Worm (Caenorhabditis elegans) whole organism, L1 larva: ENCODE results near the gene gcst-1.
"Not testable (repeated sequence)": the region's sequence is repeated elsewhere in the genome, so short reads cannot be mapped to it uniquely, and the experiment has no call there.

Experiments
- C16A3.4 ChIP-seq: fragments of 150-350 bp; optimal IDR thresholded peaks from 2 replicates; lab custom pipeline; 2014; ENCODE audit warnings: missing biosample characterization, missing genetic modification characterization
- C34B4.2 ChIP-seq: sonication (generic microtip); optimal IDR thresholded peaks from 2 replicates; lab custom pipeline; 2017; ENCODE audit warnings: mild to moderate bottlenecking, missing genetic modification characterization, missing compliant biosample characterization
- F16B12.6 ChIP-seq: fragments of 150-350 bp; optimal IDR thresholded peaks from 2 replicates; lab custom pipeline; 2014; ENCODE audit warnings: missing biosample characterization, missing genetic modification characterization
- alr-1 ChIP-seq: fragments of 200-800 bp; sonication (Bioruptor generic); optimal IDR thresholded peaks from 2 replicates; lab custom pipeline; 2018; ENCODE audit warnings: borderline replicate concordance, mild to moderate bottlenecking, missing genetic modification characterization, missing compliant biosample characterization
- aly-2 ChIP-seq: fragments of 150-350 bp; optimal IDR thresholded peaks from 2 replicates; lab custom pipeline; 2014; ENCODE audit warnings: missing biosample characterization, missing genetic modification characterization
- ama-1 ChIP-seq: fragments of 150-350 bp; optimal IDR thresholded peaks from 2 replicates; lab custom pipeline; 2014
- ceh-82 ChIP-seq, 3 experiments: fragments of 150-350 bp in 1 of 3; sonication (generic microtip) in 2 of 3; optimal IDR thresholded peaks; 2 replicates each; lab custom pipeline; 2014 to 2017; ENCODE audit warnings: missing biosample characterization in 3 of 3, missing genetic modification characterization in 3 of 3
- efl-1 ChIP-seq, 4 experiments: fragments of 150-350 bp; optimal IDR thresholded peaks in 3 of 4; peaks in 1 of 4; 1 replicate in 1 of 4; 2 replicates in 3 of 4; lab custom pipeline; 2014; ENCODE audit warnings: missing biosample characterization in 2 of 4, missing genetic modification characterization in 2 of 4, missing genetic modification reagents in 2 of 4
- elt-2 ChIP-seq: sonication (generic microtip); optimal IDR thresholded peaks from 2 replicates; lab custom pipeline; 2016; ENCODE audit warnings: missing genetic modification characterization, mild to moderate bottlenecking, inconsistent platforms, missing compliant biosample characterization, missing genetic modification reagents
- elt-3 ChIP-seq, 6 experiments: fragments of 150-350 bp in 1 of 6; sonication (generic microtip); optimal IDR thresholded peaks; 2 replicates each; lab custom pipeline; 2017 to 2018; ENCODE audit warnings: missing biosample characterization in 6 of 6, missing genetic modification characterization in 6 of 6, inconsistent platforms in 1 of 6
- fkh-10 ChIP-seq: sonication (generic microtip); optimal IDR thresholded peaks from 2 replicates; lab custom pipeline; 2017; ENCODE audit warnings: missing biosample characterization, missing genetic modification reagents, missing genetic modification characterization
- fkh-4 ChIP-seq: sonication (generic microtip); optimal IDR thresholded peaks from 2 replicates; lab custom pipeline; 2016; ENCODE audit warnings: missing compliant biosample characterization, missing genetic modification characterization, borderline replicate concordance
- grh-1 ChIP-seq: fragments of 200-800 bp; sonication (Bioruptor generic); IDR thresholded peaks from 2 replicates; pipeline ENCODE4 v1.3.6; 2022; ENCODE audit warnings: missing genetic modification reagents, missing genetic modification characterization, missing compliant biosample characterization
- hlh-17 ChIP-seq: fragments of 200-800 bp; sonication (Bioruptor generic); optimal IDR thresholded peaks from 2 replicates; lab custom pipeline; 2018; ENCODE audit warnings: missing genetic modification characterization, mild to moderate bottlenecking, missing compliant biosample characterization, moderate library complexity, borderline replicate concordance
- jun-1 ChIP-seq: fragments of 150-350 bp; optimal IDR thresholded peaks from 2 replicates; lab custom pipeline; 2014; ENCODE audit warnings: missing biosample characterization, missing genetic modification reagents, missing genetic modification characterization
- lin-35 ChIP-seq, 2 experiments: fragments of 150-350 bp; optimal IDR thresholded peaks; 2 replicates each; lab custom pipeline; 2014; ENCODE audit warnings: missing biosample characterization in 2 of 2, missing genetic modification characterization in 2 of 2, missing genetic modification reagents in 2 of 2
- lin-39 ChIP-seq: fragments of 150-350 bp; optimal IDR thresholded peaks from 2 replicates; lab custom pipeline; 2014; ENCODE audit warnings: missing biosample characterization, missing genetic modification reagents, missing genetic modification characterization
- mdl-1 ChIP-seq, 2 experiments: fragments of 150-350 bp; optimal IDR thresholded peaks; 2 replicates each; lab custom pipeline; 2014 to 2017; ENCODE audit warnings: missing biosample characterization in 2 of 2, missing genetic modification characterization in 2 of 2, inconsistent platforms in 1 of 2
- mep-1 ChIP-seq: fragments of 150-350 bp; optimal IDR thresholded peaks from 2 replicates; lab custom pipeline; 2014; ENCODE audit warnings: missing biosample characterization, missing genetic modification characterization
- nhr-11 ChIP-seq: fragments of 150-350 bp; optimal IDR thresholded peaks from 2 replicates; lab custom pipeline; 2014; ENCODE audit warnings: missing biosample characterization, missing genetic modification characterization
- nhr-12 ChIP-seq: sonication (generic microtip); optimal IDR thresholded peaks from 2 replicates; lab custom pipeline; 2017; ENCODE audit warnings: missing biosample characterization, missing genetic modification characterization
- nhr-47 ChIP-seq: sonication (generic microtip); optimal IDR thresholded peaks from 2 replicates; lab custom pipeline; 2016; ENCODE audit warnings: mild to moderate bottlenecking, missing genetic modification characterization, moderate library complexity, missing compliant biosample characterization
- nhr-71 ChIP-seq: sonication (generic microtip); optimal IDR thresholded peaks from 2 replicates; lab custom pipeline; 2016; ENCODE audit warnings: mild to moderate bottlenecking, missing genetic modification characterization, moderate library complexity, missing compliant biosample characterization
- nhr-85 ChIP-seq: sonication (generic microtip); peaks from one replicate; lab custom pipeline; 2016; ENCODE audit warnings: missing genetic modification characterization, inconsistent platforms, missing compliant biosample characterization
- nhr-90 ChIP-seq: sonication (generic microtip); optimal IDR thresholded peaks from 2 replicates; lab custom pipeline; 2016; ENCODE audit warnings: mild to moderate bottlenecking, missing genetic modification characterization, missing compliant biosample characterization; ENCODE audit not compliant: poor library complexity
- snpc-4 ChIP-seq: fragments of 150-350 bp; optimal IDR thresholded peaks from 2 replicates; lab custom pipeline; 2014; ENCODE audit warnings: missing biosample characterization, missing genetic modification characterization
- sox-4 ChIP-seq: sonication (generic microtip); optimal IDR thresholded peaks from 2 replicates; lab custom pipeline; 2016; ENCODE audit warnings: missing genetic modification characterization, missing compliant biosample characterization
- unc-130 ChIP-seq: fragments of 150-350 bp; optimal IDR thresholded peaks from 2 replicates; lab custom pipeline; 2017; ENCODE audit warnings: missing biosample characterization, missing genetic modification characterization, inconsistent platforms
- unc-86 ChIP-seq: sonication (generic microtip); optimal IDR thresholded peaks from 2 replicates; lab custom pipeline; 2016; ENCODE audit warnings: missing genetic modification characterization, missing compliant biosample characterization
- zip-4 ChIP-seq: fragments of 200-800 bp; sonication (Bioruptor generic); optimal IDR thresholded peaks from 2 replicates; lab custom pipeline; 2018; ENCODE audit warnings: mild to moderate bottlenecking, missing genetic modification characterization, moderate library complexity, missing compliant biosample characterization
- ztf-11 ChIP-seq, 2 experiments: sonication (generic microtip); optimal IDR thresholded peaks; 2 replicates each; lab custom pipeline; 2016 to 2017; ENCODE audit warnings: missing genetic modification characterization in 2 of 2, missing biosample characterization in 1 of 2, missing compliant biosample characterization in 1 of 2

gcst-1 gene

DNA sequence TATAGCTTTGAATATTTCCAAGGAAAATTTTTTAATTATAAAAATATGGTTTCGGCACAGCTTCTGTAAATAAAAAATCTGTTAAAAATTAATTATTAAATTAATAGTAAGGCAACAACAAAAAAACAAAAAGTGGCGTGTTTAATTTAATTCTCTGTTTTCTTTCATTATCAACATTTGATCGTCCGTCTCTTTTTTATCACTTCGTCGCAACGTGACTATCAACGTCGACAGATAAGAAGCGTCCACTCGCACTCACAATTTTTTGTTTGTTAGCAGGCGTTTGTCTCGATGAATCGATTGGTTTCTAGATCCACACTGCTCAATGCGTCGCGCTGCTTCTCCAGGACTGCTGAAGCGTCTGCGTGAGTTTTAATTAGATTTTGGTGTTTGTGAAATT, at the start of gene gcst-1:
gcst-1 (plus strand) TSS at position 277 of the 400 bp plus-strand sequence.
- TF ChIP-seq nhr-47 (tag; lab: Kevin White, UChicago) (no peak), elt-3 (tag; optimal IDR thresholded peaks at IDR 0.05; lab: Kevin White, UChicago) (peak in 1 of 6 experiments; percentile 38), unc-86 (tag; lab: Kevin White, UChicago) (no peak), nhr-12 (tag; lab: Kevin White, UChicago) (no peak), mdl-1 (tag; optimal IDR thresholded peaks at IDR 0.05; lab: Kevin White, UChicago) (peak in 1 of 2 experiments; percentile 40), mep-1 (tag; lab: Kevin White, UChicago) (no peak), ama-1 (lab: Kevin White, UChicago) (no peak), unc-130 (tag; lab: Kevin White, UChicago) (no peak), elt-2 (peak; percentile 69), lin-35 (GFP tag; optimal IDR thresholded peaks at IDR 0.05; lab: Kevin White, UChicago) (peak in 1 of 2 experiments; percentile 23), nhr-71 (tag; lab: Kevin White, UChicago) (peak; percentile 10), alr-1 (tag; lab: Kevin White, UChicago) (no peak)

DNA sequence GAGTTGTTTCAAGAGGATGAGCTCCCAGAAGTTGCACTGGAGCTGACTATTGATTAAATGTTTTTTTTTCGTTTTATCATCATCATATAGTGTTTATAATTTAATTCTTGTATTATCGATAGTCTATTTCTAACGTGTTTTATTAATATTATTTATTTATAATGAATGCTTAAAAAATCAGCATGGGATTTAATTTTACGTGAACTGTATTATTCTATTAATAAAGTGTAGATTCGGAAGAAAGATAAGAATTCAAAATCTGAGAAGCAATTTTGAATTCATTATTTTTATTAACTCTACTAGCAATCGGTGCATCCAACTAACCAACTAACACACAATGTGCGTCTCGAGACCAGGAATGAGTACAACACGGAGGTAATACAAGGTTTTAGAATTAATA, 49.4 kb upstream of the gcst-1 start, which contains the start of gene C14C11.1:
C14C11.1 (plus strand) TSS at position 301 of the 400 bp plus-strand sequence.
- TF ChIP-seq ztf-11 (tag; optimal IDR thresholded peaks at IDR 0.05; lab: Kevin White, UChicago); unc-86 (tag; lab: Kevin White, UChicago); snpc-4 (tag; lab: Kevin White, UChicago): not testable (repeated sequence)

DNA sequence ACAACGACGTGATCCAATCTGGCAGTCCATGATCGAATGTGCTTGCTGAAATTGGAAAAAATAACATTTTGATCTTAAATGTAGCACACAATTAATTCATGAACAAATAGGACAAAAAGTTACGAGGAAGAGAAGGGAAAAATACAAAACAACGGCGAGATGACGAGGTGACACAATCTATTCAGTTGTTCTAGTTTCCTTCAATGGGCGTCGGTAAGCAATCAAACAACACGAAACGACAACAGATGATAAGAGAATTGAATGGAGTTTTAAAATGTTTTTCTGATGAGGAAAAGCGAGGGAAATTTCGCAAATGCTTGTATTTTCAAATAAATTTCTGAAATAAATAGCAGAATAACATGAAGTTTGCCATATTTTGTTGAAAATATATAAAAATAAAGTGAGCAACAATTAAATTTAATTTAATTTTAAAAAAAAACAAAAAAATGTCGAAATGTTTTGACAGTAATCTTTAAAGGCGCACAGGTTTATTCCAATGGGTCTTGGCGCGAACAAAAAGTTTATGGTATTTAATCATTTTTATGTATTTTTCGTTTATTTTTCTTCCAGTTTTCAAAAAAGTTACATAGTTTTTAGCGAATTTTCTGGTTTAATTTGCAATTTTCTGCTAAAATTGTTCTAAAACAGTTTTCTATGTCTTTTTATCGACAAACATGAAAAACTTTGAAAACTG, 46.5 kb upstream of the gcst-1 start, which contains the start of gene C14C11.7:
C14C11.7 (minus strand) TSS at position 51 of the 694 bp plus-strand sequence.
- TF ChIP-seq alr-1 (tag; lab: Kevin White, UChicago) (no peak), mdl-1 (tag; optimal IDR thresholded peaks at IDR 0.05; lab: Kevin White, UChicago) (no peak), C34B4.2 (no peak), elt-2 (no peak), fkh-4 (tag; lab: Kevin White, UChicago) (no peak), C16A3.4 (no peak), jun-1 (tag; lab: Kevin White, UChicago) (no peak), aly-2 (tag; lab: Kevin White, UChicago) (no peak), nhr-11 (tag; lab: Kevin White, UChicago) (no peak), nhr-12 (tag; lab: Kevin White, UChicago) (no peak), ceh-82 (tag; optimal IDR thresholded peaks at IDR 0.05; lab: Kevin White, UChicago) (no peak), fkh-10 (no peak), sox-4 (tag; lab: Kevin White, UChicago) (no peak), zip-4 (no peak), nhr-90 (tag; lab: Kevin White, UChicago) (no peak), lin-39 (tag; lab: Kevin White, UChicago) (no peak), nhr-71 (tag; lab: Kevin White, UChicago) (no peak)
- TF ChIP-seq, all 84 proteins: peak for 0

DNA sequence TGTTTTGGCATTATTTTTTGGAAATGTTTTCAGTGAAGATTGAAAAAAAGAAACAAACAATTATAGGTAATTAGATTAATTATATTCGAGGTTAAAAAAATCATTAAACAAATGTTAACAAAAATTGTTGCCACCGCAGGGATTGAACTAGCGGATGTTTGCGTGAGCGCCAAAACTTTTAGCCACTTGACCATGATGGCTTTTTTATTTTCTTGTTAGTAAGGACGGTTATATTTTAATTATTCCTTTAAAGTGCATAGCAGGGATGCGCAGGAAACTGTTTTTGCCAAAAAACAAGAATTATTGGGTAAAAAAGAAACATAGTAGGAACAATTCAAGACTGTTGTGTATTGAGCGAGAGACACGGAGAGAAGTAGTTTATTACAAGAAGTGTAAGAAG, 45.4 kb upstream of the gcst-1 start:
- TF ChIP-seq nhr-47 (tag; lab: Kevin White, UChicago) (peak; percentile 36), efl-1 (optimal IDR thresholded peaks at IDR 0.05; lab: Kevin White, UChicago) (no peak), efl-1 (GFP tag; optimal IDR thresholded peaks at IDR 0.05 in 1 of 2; lab: Kevin White, UChicago) (peak in 1 of 2 experiments; percentile 92), F16B12.6 (tag; lab: Kevin White, UChicago) (no peak), hlh-17 (GFP tag; lab: Kevin White, UChicago) (no peak), nhr-90 (tag; lab: Kevin White, UChicago) (peak; percentile 59), grh-1 (0 out of 2 replicates have a peak, but pooled peaks have one; percentile 17), lin-35 (GFP tag; optimal IDR thresholded peaks at IDR 0.05; lab: Kevin White, UChicago) (peak in 1 of 2 experiments; percentile 3), nhr-85 (tag; lab: Kevin White, UChicago) (peak; percentile 68)
